Worm (Caenorhabditis elegans) whole organism, L4/young adult: ENCODE measurements around the gene T23D5.8.

Experiments used
- dao-5 ChIP-seq: sonication (generic microtip); optimal IDR thresholded peaks from 2 replicates; lab custom pipeline; 2016; ENCODE audit warnings: missing genotype, missing genetic modification characterization, moderate library complexity, missing compliant biosample characterization
- him-1 ChIP-seq: sonication (generic microtip); optimal IDR thresholded peaks from 2 replicates; lab custom pipeline; 2016; ENCODE audit warnings: missing genotype, missing genetic modification reagents, missing genetic modification characterization, missing compliant biosample characterization

DNA sequence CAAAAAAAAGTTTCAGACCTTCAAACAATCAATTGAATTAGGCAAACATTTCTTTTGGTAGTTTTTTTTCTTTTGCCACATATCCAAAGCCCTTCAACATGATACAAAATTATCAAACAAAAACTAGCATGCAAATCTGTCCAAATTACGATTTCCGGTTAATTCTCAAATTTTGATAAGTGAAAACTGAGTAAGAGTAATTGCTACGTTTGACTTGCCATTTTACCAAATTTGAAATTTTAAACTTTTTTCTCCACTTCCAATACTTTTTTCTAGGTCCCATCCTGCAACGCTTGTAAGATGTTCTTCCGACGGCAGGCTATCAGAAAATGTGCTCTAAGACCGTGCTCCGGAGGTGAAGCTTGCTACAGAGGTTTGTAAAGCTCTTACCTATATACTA is 47.8 kb upstream of the T23D5.8 start, which contains the start of gene nhr-223:
- no peak for TF ChIP-seq dao-5 (tag; lab: Kevin White, UChicago)
- no peak for TF ChIP-seq him-1
